Worm (Caenorhabditis elegans) whole organism, L4 larva: ENCODE data around the gene B0280.2.

Experiments
- D1046.2 ChIP-seq: fragments of 200-800 bp; sonication (Bioruptor generic); IDR thresholded peaks from 2 replicates; pipeline ENCODE4 v1.3.6; 2022; ENCODE audit warnings: missing genetic modification characterization, missing compliant biosample characterization
- F10B5.3 ChIP-seq: sonication (generic microtip); optimal IDR thresholded peaks from 2 replicates; lab custom pipeline; 2016; ENCODE audit warnings: mild to moderate bottlenecking, missing genetic modification characterization, missing compliant biosample characterization
- F26F4.8 ChIP-seq: fragments of 200-800 bp; sonication (Bioruptor generic); conservative IDR thresholded peaks from 2 replicates; pipeline ENCODE4 v1.3.6; 2022; ENCODE audit warnings: missing genetic modification characterization, missing compliant biosample characterization
- Y75B8A.6 ChIP-seq: fragments of 200-800 bp; sonication (Bioruptor generic); IDR thresholded peaks from 2 replicates; pipeline ENCODE4 v1.3.6; 2022; ENCODE audit warnings: missing genetic modification reagents, missing genetic modification characterization, missing compliant biosample characterization
- ZK546.5 ChIP-seq, 2 experiments: sonication (generic microtip); optimal IDR thresholded peaks; 2 replicates each; lab custom pipeline; 2017; ENCODE audit warnings: missing biosample characterization in 2 of 2, missing genetic modification characterization in 2 of 2
- aha-1 ChIP-seq: fragments of 150-350 bp; peaks from one replicate; lab custom pipeline; 2014; ENCODE audit warnings: missing biosample characterization, missing genetic modification characterization
- aly-2 ChIP-seq: sonication (generic microtip); optimal IDR thresholded peaks from 2 replicates; lab custom pipeline; 2018; ENCODE audit warnings: missing biosample characterization, missing genetic modification characterization
- ama-1 ChIP-seq: fragments of 150-350 bp; optimal IDR thresholded peaks from 2 replicates; lab custom pipeline; 2014; ENCODE audit warnings: inconsistent platforms, mixed read lengths
- ceh-20 ChIP-seq: fragments of 200-800 bp; sonication (Bioruptor generic); IDR thresholded peaks from 2 replicates; pipeline ENCODE4 v1.3.6; 2022; ENCODE audit warnings: missing genetic modification reagents, missing genetic modification characterization, missing compliant biosample characterization
- ceh-28 ChIP-seq: fragments of 150-350 bp; optimal IDR thresholded peaks from 2 replicates; lab custom pipeline; 2014; ENCODE audit warnings: missing biosample characterization, missing genetic modification reagents, missing genetic modification characterization
- ceh-82 ChIP-seq: sonication (generic microtip); optimal IDR thresholded peaks from 2 replicates; lab custom pipeline; 2017; ENCODE audit warnings: missing biosample characterization, missing genetic modification characterization
- ces-1 ChIP-seq: fragments of 150-350 bp; sonication (generic microtip); optimal IDR thresholded peaks from 4 replicates; lab custom pipeline; 2014; ENCODE audit warnings: missing biosample characterization, missing genetic modification reagents, missing genetic modification characterization
- cey-2 ChIP-seq: sonication (generic microtip); optimal IDR thresholded peaks from 3 replicates; lab custom pipeline; 2017; ENCODE audit warnings: missing genetic modification characterization, mild to moderate bottlenecking, missing compliant biosample characterization, antibody characterized with exemption, borderline replicate concordance; ENCODE audit not compliant: insufficient read depth
- daf-8 ChIP-seq: fragments of 200-800 bp; sonication (Bioruptor generic); IDR thresholded peaks from 2 replicates; pipeline ENCODE4 v1.3.6; 2022; ENCODE audit warnings: missing genetic modification characterization, missing compliant biosample characterization
- fkh-10 ChIP-seq: fragments of 150-350 bp; optimal IDR thresholded peaks from 2 replicates; lab custom pipeline; 2014; ENCODE audit warnings: missing biosample characterization, missing genetic modification reagents, missing genetic modification characterization
- fos-1 ChIP-seq: fragments of 150-350 bp; optimal IDR thresholded peaks from 2 replicates; lab custom pipeline; 2014; ENCODE audit warnings: missing biosample characterization, missing genetic modification characterization
- jun-1 ChIP-seq: fragments of 150-350 bp; optimal IDR thresholded peaks from 2 replicates; lab custom pipeline; 2014; ENCODE audit warnings: missing biosample characterization, missing genetic modification reagents, missing genetic modification characterization
- lir-3 ChIP-seq: sonication (generic microtip); optimal IDR thresholded peaks from 2 replicates; lab custom pipeline; 2016; ENCODE audit warnings: mild to moderate bottlenecking, missing genetic modification characterization, missing compliant biosample characterization
- nhr-11 ChIP-seq: fragments of 150-350 bp; optimal IDR thresholded peaks from 2 replicates; lab custom pipeline; 2014; ENCODE audit warnings: missing biosample characterization, missing genetic modification characterization
- nhr-41 ChIP-seq: fragments of 200-800 bp; sonication (Bioruptor generic); IDR thresholded peaks from 2 replicates; pipeline ENCODE4 v1.3.6; 2022; ENCODE audit warnings: missing genetic modification reagents, missing genetic modification characterization, missing compliant biosample characterization
- nhr-48 ChIP-seq: sonication (generic microtip); optimal IDR thresholded peaks from 2 replicates; lab custom pipeline; 2016; ENCODE audit warnings: mild to moderate bottlenecking, missing genetic modification characterization, missing compliant biosample characterization
- php-3 ChIP-seq: fragments of 200-800 bp; sonication (Bioruptor generic); IDR thresholded peaks from 2 replicates; pipeline ENCODE4 v1.3.6; 2022; ENCODE audit warnings: missing genetic modification reagents, missing genetic modification characterization, missing compliant biosample characterization
- rbr-2 ChIP-seq: sonication (generic microtip); optimal IDR thresholded peaks from 2 replicates; lab custom pipeline; 2016; ENCODE audit warnings: missing genotype, missing genetic modification characterization, missing compliant biosample characterization
- sdz-12 ChIP-seq: fragments of 200-800 bp; sonication (Bioruptor generic); optimal IDR thresholded peaks from 2 replicates; lab custom pipeline; 2018; ENCODE audit warnings: mild to moderate bottlenecking, missing genetic modification characterization, missing compliant biosample characterization
- spr-1 ChIP-seq: sonication (generic microtip); optimal IDR thresholded peaks from 2 replicates; lab custom pipeline; 2016; ENCODE audit warnings: mild to moderate bottlenecking, missing genetic modification characterization, missing compliant biosample characterization
- unc-39 ChIP-seq: sonication (generic microtip); optimal IDR thresholded peaks from 2 replicates; lab custom pipeline; 2017; ENCODE audit warnings: missing biosample characterization, missing genetic modification characterization
- unc-62 ChIP-seq, 3 experiments: fragments of 150-350 bp in 1 of 3; sonication (generic microtip); optimal IDR thresholded peaks in 2 of 3; peaks in 1 of 3; 1 replicate in 1 of 3; 2 replicates in 2 of 3; lab custom pipeline; 2014 to 2017; ENCODE audit warnings: missing biosample characterization in 3 of 3, missing genetic modification characterization in 3 of 3, missing genetic modification reagents in 3 of 3, missing genotype in 1 of 3
- zip-11 ChIP-seq: fragments of 200-800 bp; sonication (Bioruptor generic); IDR thresholded peaks from 2 replicates; pipeline ENCODE4 v1.3.6; 2022; ENCODE audit warnings: missing genetic modification characterization, missing compliant biosample characterization

The B0280.2 gene

ce11 chrIII:7166664-7167567, 42.5 kb downstream of the B0280.2 start (continued):
- TF ChIP-seq php-3 (GFP tag; lab: Robert Waterston, UW) = peak; percentile 89
- TF ChIP-seq rbr-2 (tag; lab: Kevin White, UChicago) = peak; percentile 64
- TF ChIP-seq F10B5.3 (tag; lab: Kevin White, UChicago) = no peak
- TF ChIP-seq D1046.2 = no peak
- no peak for TF ChIP-seq zip-11 (GFP tag; lab: Robert Waterston, UW)
- no peak for TF ChIP-seq daf-8
- no peak for TF ChIP-seq Y75B8A.6
- TF ChIP-seq cey-2 (tag; lab: Kevin White, UChicago) = no peak
- no peak for TF ChIP-seq aly-2 (tag; lab: Kevin White, UChicago)
- TF ChIP-seq ceh-20 (GFP tag; lab: Robert Waterston, UW) = no peak
- no peak for TF ChIP-seq ceh-28
- no peak for TF ChIP-seq ZK546.5 (tag; optimal IDR thresholded peaks at IDR 0.05; lab: Kevin White, UChicago)
- TF ChIP-seq sdz-12 (GFP tag; lab: Kevin White, UChicago) = no peak
- TF ChIP-seq ama-1 (lab: Kevin White, UChicago) = peak; percentile 2
- peak; percentile 2 for TF ChIP-seq jun-1 (tag; lab: Kevin White, UChicago)
- TF ChIP-seq F26F4.8 (GFP tag; lab: Robert Waterston, UW) = no peak
- TF ChIP-seq nhr-48 (tag; lab: Kevin White, UChicago) = no peak

ce11 chrIII:7167568-7167937, 43.1 kb downstream of the B0280.2 start, which contains the start of gene acs-4:
acs-4 (plus strand) TSS chrIII:7167838.
- TF ChIP-seq ceh-82 (no peak), unc-62 (GFP tag; optimal IDR thresholded peaks at IDR 0.05 in 1 of 2; lab: Kevin White, UChicago) (peak in 1 of 2 experiments; percentile 53), unc-62 (tag; optimal IDR thresholded peaks at IDR 0.05; lab: Kevin White, UChicago) (no peak), fkh-10 (GFP tag; lab: Kevin White, UChicago) (no peak), Y75B8A.6 (no peak), lir-3 (no peak)
- TF ChIP-seq, all 104 proteins: peak for 1

ce11 chrIII:7170090-7170489, 45.6 kb downstream of the B0280.2 start:
- TF ChIP-seq fos-1 (tag; lab: Kevin White, UChicago) (no peak), nhr-11 (tag; lab: Kevin White, UChicago) (no peak), unc-62 (GFP tag; optimal IDR thresholded peaks at IDR 0.05 in 1 of 2; lab: Kevin White, UChicago) (peak in 1 of 2 experiments; percentile 90), unc-62 (tag; optimal IDR thresholded peaks at IDR 0.05; lab: Kevin White, UChicago) (no peak), aha-1 (tag; lab: Kevin White, UChicago) (peak; percentile 81), F26F4.8 (GFP tag; lab: Robert Waterston, UW) (no peak), Y75B8A.6 (no peak), nhr-41 (GFP tag; lab: Robert Waterston, UW) (no peak), unc-39 (tag; lab: Kevin White, UChicago) (no peak), spr-1 (tag; lab: Kevin White, UChicago) (no peak), ces-1 (GFP tag; lab: Kevin White, UChicago) (no peak)
